Worm (Caenorhabditis elegans) whole organism, late embryonic: ENCODE data around the gene F53F8.7.

Source experiments
- ama-1 ChIP-seq: fragments of 150-350 bp; optimal IDR thresholded peaks from 2 replicates; lab custom pipeline; 2014
- ceh-34 ChIP-seq: sonication (generic microtip); optimal IDR thresholded peaks from 2 replicates; lab custom pipeline; 2016; ENCODE audit warnings: mild to moderate bottlenecking, missing genetic modification characterization, missing compliant biosample characterization
- dmd-4 ChIP-seq: sonication (generic microtip); optimal IDR thresholded peaks from 2 replicates; lab custom pipeline; 2016; ENCODE audit warnings: borderline replicate concordance, missing genetic modification characterization, missing compliant biosample characterization
- dve-1 ChIP-seq: sonication (generic microtip); optimal IDR thresholded peaks from 2 replicates; lab custom pipeline; 2017; ENCODE audit warnings: antibody characterized with exemption, mild to moderate bottlenecking, missing genetic modification characterization, missing compliant biosample characterization
- ets-4 ChIP-seq: sonication (generic microtip); optimal IDR thresholded peaks from 2 replicates; lab custom pipeline; 2016; ENCODE audit warnings: missing genetic modification characterization, missing compliant biosample characterization
- hlh-6 ChIP-seq: sonication (generic microtip); optimal IDR thresholded peaks from 2 replicates; lab custom pipeline; 2016; ENCODE audit warnings: missing genotype, missing genetic modification characterization, missing compliant biosample characterization
- pag-3 ChIP-seq: sonication (generic microtip); optimal IDR thresholded peaks from 2 replicates; lab custom pipeline; 2016; ENCODE audit warnings: missing compliant biosample characterization, missing genetic modification characterization, borderline replicate concordance
- pha-4 ChIP-seq: fragments of 150-350 bp; optimal IDR thresholded peaks from 2 replicates; lab custom pipeline; 2018; ENCODE audit warnings: missing biosample characterization, missing genetic modification reagents, missing genetic modification characterization
- tbx-2 ChIP-seq: sonication (generic microtip); optimal IDR thresholded peaks from 2 replicates; lab custom pipeline; 2016; ENCODE audit warnings: missing genetic modification characterization, missing compliant biosample characterization

DNA sequence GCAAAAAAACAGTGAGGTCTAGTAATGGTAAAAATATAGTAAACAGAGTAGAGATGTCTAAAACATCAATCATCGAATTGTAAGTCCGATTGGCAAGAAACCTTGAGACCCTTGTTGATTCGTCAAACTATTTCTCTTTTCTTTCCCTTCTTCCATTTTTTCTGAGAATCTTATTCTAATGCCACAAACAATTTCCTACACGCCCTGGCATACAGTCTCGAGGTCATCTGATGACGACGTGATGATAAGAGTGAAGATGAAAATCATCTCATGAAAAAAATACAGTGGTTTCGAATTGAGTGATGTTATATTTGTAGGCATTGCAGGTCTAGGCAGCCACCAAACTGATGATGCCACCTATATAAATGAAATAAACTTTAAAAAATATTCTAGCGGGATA is 5.3 kb downstream of the F53F8.7 start:
- no peak for TF ChIP-seq tbx-2
- no peak for TF ChIP-seq dve-1 (tag; lab: Kevin White, UChicago)
- TF ChIP-seq ama-1, result no peak
- no peak for TF ChIP-seq ets-4 (tag; lab: Kevin White, UChicago)
- no peak for TF ChIP-seq pha-4
- no peak for TF ChIP-seq pag-3
- no peak for TF ChIP-seq ceh-34
- TF ChIP-seq dmd-4 (tag; lab: Kevin White, UChicago), result no peak
- TF ChIP-seq hlh-6 (tag; lab: Kevin White, UChicago), result no peak
